Fruit fly (Drosophila melanogaster) whole organism, embryonic: ENCODE results near the gene CG5902.

Experiments used
- Bdp1 ChIP-seq: fragments of 200-800 bp; sonication (Bioruptor generic); optimal IDR thresholded peaks from 3 replicates; lab custom pipeline; 2016; ENCODE audit warnings: missing biosample characterization, missing genetic modification characterization
- CG1024 ChIP-seq: fragments of 200-800 bp; sonication (Bioruptor generic); IDR thresholded peaks from 2 replicates; pipeline ENCODE4 v1.3.6; 2022; ENCODE audit warnings: missing biosample characterization, missing genetic modification characterization
- CG10267 ChIP-seq: fragments of 200-800 bp; sonication (Bioruptor generic); optimal IDR thresholded peaks from 2 replicates; lab custom pipeline; 2018; ENCODE audit warnings: missing biosample characterization, mild to moderate bottlenecking, missing genetic modification characterization, moderate library complexity
- CG10565 ChIP-seq: fragments of 200-800 bp; sonication (Bioruptor generic); optimal IDR thresholded peaks from 3 replicates; lab custom pipeline; 2016; ENCODE audit warnings: missing biosample characterization, mild to moderate bottlenecking, missing genetic modification characterization
- CG12071 ChIP-seq: fragments of 200-800 bp; sonication (Bioruptor generic); optimal IDR thresholded peaks from 3 replicates; lab custom pipeline; 2018; ENCODE audit warnings: missing biosample characterization, mild to moderate bottlenecking, missing genetic modification characterization
- CG12104 ChIP-seq: fragments of 200-800 bp; sonication (Bioruptor generic); optimal IDR thresholded peaks from 3 replicates; lab custom pipeline; 2016; ENCODE audit warnings: missing biosample characterization, missing genetic modification characterization
- CG1233 ChIP-seq: fragments of 200-800 bp; sonication (Bioruptor generic); optimal IDR thresholded peaks from 4 replicates; lab custom pipeline; 2018; ENCODE audit warnings: missing biosample characterization, mild to moderate bottlenecking, missing genetic modification characterization
- CG13894 ChIP-seq: fragments of 200-800 bp; sonication (Bioruptor generic); optimal IDR thresholded peaks from 3 replicates; lab custom pipeline; 2018; ENCODE audit warnings: missing biosample characterization, mild to moderate bottlenecking, missing genetic modification characterization, moderate library complexity
- CG14014 ChIP-seq: fragments of 200-800 bp; sonication (Bioruptor generic); IDR thresholded peaks from 2 replicates; pipeline ENCODE4 v1.3.6; 2022; ENCODE audit warnings: missing biosample characterization, missing genetic modification characterization
- CG14710 ChIP-seq: fragments of 200-800 bp; sonication (Bioruptor generic); optimal IDR thresholded peaks from 3 replicates; lab custom pipeline; 2019; ENCODE audit warnings: missing biosample characterization, mild to moderate bottlenecking, missing genetic modification characterization, moderate library complexity
- CG1647 ChIP-seq: fragments of 200-800 bp; sonication (Bioruptor generic); optimal IDR thresholded peaks from 3 replicates; lab custom pipeline; 2016; ENCODE audit warnings: missing biosample characterization, missing genetic modification characterization
- CG16863 ChIP-seq: fragments of 200-800 bp; sonication (Bioruptor generic); optimal IDR thresholded peaks from 3 replicates; lab custom pipeline; 2016; ENCODE audit warnings: missing biosample characterization, missing genetic modification characterization
- CG2199 ChIP-seq: fragments of 200-800 bp; sonication (Bioruptor generic); IDR thresholded peaks from 3 replicates; pipeline ENCODE4 v1.3.6; 2022; ENCODE audit warnings: missing biosample characterization, missing genetic modification characterization
- CG31365 ChIP-seq: fragments of 200-800 bp; sonication (Bioruptor generic); optimal IDR thresholded peaks from 2 replicates; lab custom pipeline; 2018; ENCODE audit warnings: missing biosample characterization, mild to moderate bottlenecking, missing genetic modification characterization
- CG3163 ChIP-seq: fragments of 200-800 bp; sonication (Bioruptor generic); optimal IDR thresholded peaks from 3 replicates; lab custom pipeline; 2016; ENCODE audit warnings: missing biosample characterization, missing genetic modification characterization
- CG32532 ChIP-seq: fragments of 200-800 bp; sonication (Bioruptor generic); IDR thresholded peaks from 2 replicates; pipeline ENCODE4 v1.3.6; 2022; ENCODE audit warnings: missing biosample characterization, missing genetic modification characterization
- CG3281 ChIP-seq: fragments of 200-800 bp; sonication (Bioruptor generic); optimal IDR thresholded peaks from 3 replicates; lab custom pipeline; 2017; ENCODE audit warnings: missing biosample characterization, mild to moderate bottlenecking, missing genetic modification characterization
- CG3995 ChIP-seq: fragments of 200-800 bp; sonication (Bioruptor generic); optimal IDR thresholded peaks from 3 replicates; lab custom pipeline; 2016; ENCODE audit warnings: missing biosample characterization, missing genetic modification characterization
- CG42726 ChIP-seq: fragments of 200-800 bp; sonication (Bioruptor generic); IDR thresholded peaks from 2 replicates; pipeline ENCODE4 v1.3.6; 2022; ENCODE audit warnings: missing biosample characterization, missing genetic modification characterization; ENCODE audit not compliant: partially characterized antibody
- CG4282 ChIP-seq: fragments of 200-800 bp; sonication (Bioruptor generic); optimal IDR thresholded peaks from 2 replicates; lab custom pipeline; 2016; ENCODE audit warnings: missing biosample characterization, missing genetic modification characterization
- CG6683 ChIP-seq: fragments of 200-800 bp; sonication (Bioruptor generic); optimal IDR thresholded peaks from 2 replicates; lab custom pipeline; 2017; ENCODE audit warnings: missing biosample characterization, mild to moderate bottlenecking, missing genetic modification characterization, missing genetic modification reagents
- CG9215 ChIP-seq: fragments of 200-800 bp; sonication (Bioruptor generic); IDR thresholded peaks from 2 replicates; pipeline ENCODE4 v1.3.6; 2022; ENCODE audit warnings: missing biosample characterization, missing genetic modification characterization
- CG9609 ChIP-seq: fragments of 200-800 bp; sonication (Bioruptor generic); optimal IDR thresholded peaks from 3 replicates; lab custom pipeline; 2016; ENCODE audit warnings: missing biosample characterization, missing genetic modification characterization
- Dbx ChIP-seq: fragments of 200-800 bp; sonication (Bioruptor generic); IDR thresholded peaks from 3 replicates; pipeline ENCODE4 v1.3.6; 2022; ENCODE audit warnings: missing biosample characterization, missing genetic modification characterization
- Dp ChIP-seq: fragments of 200-800 bp; sonication (Bioruptor generic); optimal IDR thresholded peaks from 2 replicates; lab custom pipeline; 2018; ENCODE audit warnings: missing biosample characterization, mild to moderate bottlenecking, missing genetic modification characterization, moderate library complexity
- MTF-1 ChIP-seq: fragments of 200-800 bp; sonication (Bioruptor generic); optimal IDR thresholded peaks from 2 replicates; lab custom pipeline; 2018; ENCODE audit warnings: missing biosample characterization, mild to moderate bottlenecking, missing genetic modification characterization, borderline replicate concordance
- Med ChIP-seq: fragments of 200-800 bp; sonication (Bioruptor generic); peaks from one replicate; lab custom pipeline; 2016; ENCODE audit warnings: missing biosample characterization, missing genetic modification characterization, mild to moderate bottlenecking, inconsistent platforms, moderate library complexity
- Mes4 ChIP-seq: fragments of 200-800 bp; sonication (Bioruptor generic); optimal IDR thresholded peaks from 2 replicates; lab custom pipeline; 2016; ENCODE audit warnings: missing biosample characterization, missing genetic modification characterization
- NC2α ChIP-seq: fragments of 200-800 bp; sonication (Bioruptor generic); optimal IDR thresholded peaks from 2 replicates; lab custom pipeline; 2016; ENCODE audit warnings: missing biosample characterization, missing genetic modification characterization
- Side ChIP-seq: fragments of 200-800 bp; sonication (Bioruptor generic); optimal IDR thresholded peaks from 2 replicates; lab custom pipeline; 2016; ENCODE audit warnings: missing biosample characterization, missing genetic modification characterization
- Sox100B ChIP-seq: fragments of 200-800 bp; sonication (Bioruptor generic); optimal IDR thresholded peaks from 3 replicates; lab custom pipeline; 2018; ENCODE audit warnings: missing biosample characterization, mild to moderate bottlenecking, missing genetic modification characterization
- al ChIP-seq: fragments of 200-800 bp; sonication (Bioruptor generic); IDR thresholded peaks from 2 replicates; pipeline ENCODE4 v1.3.6; 2022; ENCODE audit warnings: missing biosample characterization, missing genetic modification characterization
- amos ChIP-seq: fragments of 200-800 bp; sonication (Bioruptor generic); IDR thresholded peaks from 2 replicates; pipeline ENCODE4 v1.3.6; 2022; ENCODE audit warnings: missing biosample characterization, missing genetic modification characterization; ENCODE audit not compliant: partially characterized antibody
- ash1 ChIP-seq: fragments of 200-800 bp; sonication (Bioruptor generic); optimal IDR thresholded peaks from 2 replicates; lab custom pipeline; 2018; ENCODE audit warnings: missing biosample characterization, mild to moderate bottlenecking, missing genetic modification characterization
- bowl ChIP-seq: fragments of 200-800 bp; sonication (Bioruptor generic); IDR thresholded peaks from 2 replicates; pipeline ENCODE4 v1.3.6; 2022; ENCODE audit warnings: missing biosample characterization, missing genetic modification characterization
- bsh ChIP-seq, 2 experiments: fragments of 200-800 bp; sonication (Bioruptor generic); optimal IDR thresholded peaks; 2 replicates each; lab custom pipeline; 2017 to 2018; ENCODE audit warnings: mild to moderate bottlenecking in 2 of 2, missing biosample characterization in 2 of 2, missing genetic modification characterization in 2 of 2, moderate library complexity in 1 of 2
- ewg ChIP-seq: fragments of 200-800 bp; sonication (Bioruptor generic); optimal IDR thresholded peaks from 3 replicates; lab custom pipeline; 2017; ENCODE audit warnings: mild to moderate bottlenecking, missing biosample characterization, missing genetic modification reagents, missing genetic modification characterization
- eyg ChIP-seq: fragments of 200-800 bp; sonication (Bioruptor generic); optimal IDR thresholded peaks from 3 replicates; lab custom pipeline; 2016; ENCODE audit warnings: missing biosample characterization, missing genetic modification characterization
- inv ChIP-seq: fragments of 200-800 bp; sonication (Bioruptor generic); IDR thresholded peaks from 2 replicates; pipeline ENCODE4 v1.3.6; 2022; ENCODE audit warnings: missing biosample characterization, missing genetic modification characterization; ENCODE audit not compliant: partially characterized antibody
- lbe ChIP-seq: fragments of 200-800 bp; sonication (Bioruptor generic); optimal IDR thresholded peaks from 2 replicates; lab custom pipeline; 2016; ENCODE audit warnings: missing biosample characterization, mild to moderate bottlenecking, missing genetic modification characterization
- lola ChIP-seq, 3 experiments: fragments of >200 bp in 2 of 3; fragments of 200-800 bp in 1 of 3; sonication (Bioruptor generic) in 1 of 3; optimal IDR thresholded peaks; 2 replicates each; lab custom pipeline; 2017 to 2019; ENCODE audit warnings: missing biosample characterization in 3 of 3, missing genetic modification characterization in 3 of 3, mild to moderate bottlenecking in 1 of 3, moderate library complexity in 1 of 3
- oc ChIP-seq: fragments of 200-800 bp; sonication (Bioruptor generic); optimal IDR thresholded peaks from 2 replicates; lab custom pipeline; 2018; ENCODE audit warnings: missing biosample characterization, mild to moderate bottlenecking, missing genetic modification characterization, moderate library complexity
- pum ChIP-seq: fragments of 200-800 bp; sonication (Bioruptor generic); optimal IDR thresholded peaks from 2 replicates; lab custom pipeline; 2016; ENCODE audit warnings: missing biosample characterization, missing genetic modification characterization
- pzg ChIP-seq: fragments of 200-800 bp; sonication (Bioruptor generic); optimal IDR thresholded peaks from 3 replicates; lab custom pipeline; 2018; ENCODE audit warnings: missing biosample characterization, mild to moderate bottlenecking, missing genetic modification characterization, moderate library complexity
- sna ChIP-seq: fragments of 200-800 bp; sonication (Bioruptor generic); IDR thresholded peaks from 2 replicates; pipeline ENCODE4 v1.3.6; 2022; ENCODE audit warnings: missing biosample characterization, missing genetic modification characterization; ENCODE audit not compliant: partially characterized antibody
- stc ChIP-seq: fragments of 200-800 bp; sonication (Bioruptor generic); IDR thresholded peaks from 2 replicates; pipeline ENCODE4 v1.3.6; 2022; ENCODE audit warnings: missing biosample characterization, missing genetic modification characterization
- sug ChIP-seq: fragments of 200-800 bp; optimal IDR thresholded peaks from 2 replicates; lab custom pipeline; 2019; ENCODE audit warnings: missing biosample characterization, mild to moderate bottlenecking, missing genetic modification characterization, moderate library complexity
- tap ChIP-seq: fragments of 200-800 bp; optimal IDR thresholded peaks from 3 replicates; lab custom pipeline; 2019; ENCODE audit warnings: missing biosample characterization, mild to moderate bottlenecking, missing genetic modification characterization, moderate library complexity
- tin ChIP-seq: fragments of 200-800 bp; sonication (Bioruptor generic); optimal IDR thresholded peaks from 3 replicates; lab custom pipeline; 2016; ENCODE audit warnings: missing biosample characterization, missing genetic modification characterization
- tna ChIP-seq: fragments of 200-800 bp; sonication (Bioruptor generic); IDR thresholded peaks from 2 replicates; pipeline ENCODE4 v1.3.6; 2022; ENCODE audit warnings: missing biosample characterization, missing genetic modification characterization; ENCODE audit not compliant: partially characterized antibody

Gene CG5902

dm6 chr3R:23942965-23943413 lies 43.5 kb upstream of the CG5902 start, which contains the start of gene Gdh (continued):
- TF ChIP-seq CG2199 (no peak), CG12104 (GFP tag; lab: Kevin White, UChicago) (no peak), amos (GFP tag; lab: Robert Waterston, UW) (peak; percentile 60; the same call in 1 of the 2 replicates), Dp (GFP tag; lab: Kevin White, UChicago) (no peak), inv (GFP tag; lab: Robert Waterston, UW) (peak; percentile 37; the same call in 1 of the 2 replicates), CG12071 (GFP tag; lab: Kevin White, UChicago) (peak; percentile 47), Mes4 (GFP tag; lab: Kevin White, UChicago) (no peak), tna (GFP tag; lab: Robert Waterston, UW) (peak; percentile 65; the same call in 1 of the 2 replicates), CG16863 (GFP tag; lab: Kevin White, UChicago) (no peak), CG9609 (GFP tag; lab: Kevin White, UChicago) (no peak), NC2α (GFP tag; lab: Kevin White, UChicago) (peak; percentile 32), CG1647 (no peak), CG9215 (GFP tag; lab: Robert Waterston, UW) (no peak), CG14710 (tag; lab: Kevin White, UChicago) (no peak), CG13894 (tag; lab: Kevin White, UChicago) (peak; percentile 43), ash1 (no peak), stc (GFP tag; lab: Robert Waterston, UW) (no peak), ewg (GFP tag; lab: Kevin White, UChicago) (no peak), tin (GFP tag; lab: Kevin White, UChicago) (no peak), lola (GFP tag; optimal IDR thresholded peaks at IDR 0.05; lab: Kevin White, UChicago) (no peak), pzg (GFP tag; lab: Kevin White, UChicago) (peak; percentile 17), Bdp1 (GFP tag; lab: Kevin White, UChicago) (no peak), CG31365 (tag; lab: Kevin White, UChicago) (peak; percentile 15), CG3163 (GFP tag; lab: Kevin White, UChicago) (no peak), sug (tag; lab: Kevin White, UChicago) (peak; percentile 68), CG32532 (GFP tag; lab: Robert Waterston, UW) (peak; percentile 55), tap (tag; lab: Kevin White, UChicago) (peak; percentile 41), bsh (GFP tag; optimal IDR thresholded peaks at IDR 0.05; lab: Kevin White, UChicago) (peak in 1 of 2 experiments; percentile 30), CG3995 (GFP tag; lab: Kevin White, UChicago) (peak; percentile 95), al (GFP tag; lab: Robert Waterston, UW) (no peak), Med (GFP tag; lab: Kevin White, UChicago) (peak; percentile 94), eyg (GFP tag; lab: Kevin White, UChicago) (no peak), Side (GFP tag; lab: Kevin White, UChicago) (no peak), bowl (GFP tag; lab: Robert Waterston, UW) (no peak), lbe (GFP tag; lab: Kevin White, UChicago) (peak; percentile 33), oc (tag; lab: Kevin White, UChicago) (peak; percentile 56), MTF-1 (GFP tag; lab: Kevin White, UChicago) (peak; percentile 49), CG6683 (GFP tag; lab: Kevin White, UChicago) (no peak), Dbx (GFP tag; lab: Robert Waterston, UW) (peak; percentile 59; the same call in 2 of the 3 replicates), CG3281 (peak; percentile 54), CG10267 (tag; lab: Kevin White, UChicago) (no peak), CG10565 (GFP tag; lab: Kevin White, UChicago) (no peak), pum (no peak), CG42726 (GFP tag; lab: Robert Waterston, UW) (peak; percentile 70; the same call in 1 of the 2 replicates), CG1024 (GFP tag; lab: Robert Waterston, UW) (no peak), CG1233 (no peak), Sox100B (GFP tag; lab: Kevin White, UChicago) (no peak), CG14014 (GFP tag; lab: Robert Waterston, UW) (no peak), sna (GFP tag; lab: Robert Waterston, UW) (peak; percentile 63), CG4282 (GFP tag; lab: Kevin White, UChicago) (no peak)
